Fruit fly (Drosophila melanogaster) whole organism, embryonic: Measurements from ENCODE around the gene CG43208.
A peak's percentile ranks its signal among the peaks of the same experiment; 100 is the strongest.

Source experiments
- Ada2b ChIP-seq: fragments of 200-800 bp; sonication (Bioruptor generic); IDR thresholded peaks from 2 replicates; pipeline ENCODE4 v1.3.6; 2022; ENCODE audit warnings: missing biosample characterization, missing genetic modification characterization
- CG10147 ChIP-seq: fragments of 200-800 bp; sonication (Bioruptor generic); optimal IDR thresholded peaks from 2 replicates; lab custom pipeline; 2019; ENCODE audit warnings: missing biosample characterization, mild to moderate bottlenecking, missing genetic modification characterization, moderate library complexity
- CG10267 ChIP-seq: fragments of 200-800 bp; sonication (Bioruptor generic); optimal IDR thresholded peaks from 2 replicates; lab custom pipeline; 2018; ENCODE audit warnings: missing biosample characterization, mild to moderate bottlenecking, missing genetic modification characterization, moderate library complexity
- CG10979 ChIP-seq: fragments of 200-800 bp; sonication (Bioruptor generic); optimal IDR thresholded peaks from 2 replicates; lab custom pipeline; 2018; ENCODE audit warnings: missing biosample characterization, mild to moderate bottlenecking, missing genetic modification characterization, moderate library complexity
- CG14710 ChIP-seq: fragments of 200-800 bp; sonication (Bioruptor generic); optimal IDR thresholded peaks from 3 replicates; lab custom pipeline; 2019; ENCODE audit warnings: missing biosample characterization, mild to moderate bottlenecking, missing genetic modification characterization, moderate library complexity
- CG1602 ChIP-seq: fragments of 200-800 bp; sonication (Bioruptor generic); optimal IDR thresholded peaks from 3 replicates; lab custom pipeline; 2016; ENCODE audit warnings: missing biosample characterization, missing genetic modification characterization
- CG1792 ChIP-seq: fragments of 200-800 bp; sonication (Bioruptor generic); optimal IDR thresholded peaks from 2 replicates; lab custom pipeline; 2016; ENCODE audit warnings: missing biosample characterization, missing genetic modification characterization
- CG2116 ChIP-seq: fragments of 200-800 bp; sonication (Bioruptor generic); optimal IDR thresholded peaks from 3 replicates; lab custom pipeline; 2018; ENCODE audit warnings: missing biosample characterization, mild to moderate bottlenecking, missing genetic modification characterization
- CG2120 ChIP-seq: fragments of 200-800 bp; sonication (Bioruptor generic); optimal IDR thresholded peaks from 3 replicates; lab custom pipeline; 2016; ENCODE audit warnings: missing biosample characterization, missing genetic modification characterization
- CG33213 ChIP-seq: fragments of 200-800 bp; sonication (Bioruptor generic); optimal IDR thresholded peaks from 3 replicates; lab custom pipeline; 2016; ENCODE audit warnings: missing biosample characterization, missing genetic modification characterization
- CG34422 ChIP-seq: fragments of 200-800 bp; sonication (Bioruptor generic); IDR thresholded peaks from 3 replicates; pipeline ENCODE4 v1.3.6; 2022; ENCODE audit warnings: missing biosample characterization, missing genetic modification characterization
- CG4328 ChIP-seq: fragments of 200-800 bp; sonication (Bioruptor generic); optimal IDR thresholded peaks from 3 replicates; lab custom pipeline; 2017; ENCODE audit warnings: missing biosample characterization, missing genetic modification reagents, missing genetic modification characterization
- CG4617 ChIP-seq: fragments of 200-800 bp; sonication (Bioruptor generic); optimal IDR thresholded peaks from 3 replicates; lab custom pipeline; 2016; ENCODE audit warnings: missing biosample characterization, missing genetic modification characterization, borderline replicate concordance
- CG4854 ChIP-seq: fragments of 200-800 bp; sonication (Bioruptor generic); optimal IDR thresholded peaks from 2 replicates; lab custom pipeline; 2016; ENCODE audit warnings: missing biosample characterization, missing genetic modification characterization, inconsistent platforms
- CG7357 ChIP-seq: fragments of 200-800 bp; sonication (Bioruptor generic); IDR thresholded peaks from 3 replicates; pipeline ENCODE4 v1.3.6; 2022; ENCODE audit warnings: missing biosample characterization, missing genetic modification characterization
- CG7372 ChIP-seq: fragments of 200-800 bp; sonication (Bioruptor generic); IDR thresholded peaks from 2 replicates; pipeline ENCODE4 v1.3.6; 2022; ENCODE audit warnings: missing biosample characterization, missing genetic modification characterization
- CG7786 ChIP-seq: fragments of 200-800 bp; sonication (Bioruptor generic); optimal IDR thresholded peaks from 2 replicates; lab custom pipeline; 2016; ENCODE audit warnings: missing biosample characterization, missing genetic modification characterization
- CG9437 ChIP-seq: fragments of 200-800 bp; sonication (Bioruptor generic); optimal IDR thresholded peaks from 2 replicates; lab custom pipeline; 2018; ENCODE audit warnings: missing biosample characterization, mild to moderate bottlenecking, missing genetic modification characterization
- CG9932 ChIP-seq: fragments of 200-800 bp; sonication (Bioruptor generic); IDR thresholded peaks from 2 replicates; pipeline ENCODE4 v1.3.6; 2022; ENCODE audit warnings: missing biosample characterization, missing genetic modification characterization
- CkIIα-i1 ChIP-seq: fragments of 200-800 bp; sonication (Bioruptor generic); IDR thresholded peaks from 2 replicates; pipeline ENCODE4 v1.3.6; 2022; ENCODE audit warnings: missing biosample characterization, missing genetic modification characterization
- CoRest ChIP-seq: fragments of 200-800 bp; sonication (Bioruptor generic); optimal IDR thresholded peaks from 3 replicates; lab custom pipeline; 2018; ENCODE audit warnings: missing biosample characterization, mild to moderate bottlenecking, missing genetic modification characterization, moderate library complexity
- D19A ChIP-seq: fragments of 200-800 bp; optimal IDR thresholded peaks from 3 replicates; lab custom pipeline; 2019; ENCODE audit warnings: missing biosample characterization, mild to moderate bottlenecking, missing genetic modification characterization, moderate library complexity
- Ets97D ChIP-seq: fragments of 200-800 bp; sonication (Bioruptor generic); optimal IDR thresholded peaks from 3 replicates; lab custom pipeline; 2016; ENCODE audit warnings: missing biosample characterization, missing genetic modification characterization
- Fer3 ChIP-seq: fragments of 200-800 bp; sonication (Bioruptor generic); optimal IDR thresholded peaks from 2 replicates; lab custom pipeline; 2018; ENCODE audit warnings: missing biosample characterization, mild to moderate bottlenecking, missing genetic modification characterization, moderate library complexity
- Gsc ChIP-seq: fragments of 200-800 bp; sonication (Bioruptor generic); IDR thresholded peaks from 2 replicates; pipeline ENCODE4 v1.3.6; 2022; ENCODE audit warnings: missing biosample characterization, missing genetic modification characterization
- Hr51 ChIP-seq, 2 experiments: fragments of 200-800 bp; sonication (Bioruptor generic); optimal IDR thresholded peaks; 2 replicates in 1 of 2; 3 replicates in 1 of 2; lab custom pipeline; 2016 to 2018; ENCODE audit warnings: missing biosample characterization in 2 of 2, missing genetic modification characterization in 2 of 2, mild to moderate bottlenecking in 1 of 2, moderate library complexity in 1 of 2
- Med ChIP-seq: fragments of 200-800 bp; sonication (Bioruptor generic); peaks from one replicate; lab custom pipeline; 2016; ENCODE audit warnings: missing biosample characterization, missing genetic modification characterization, mild to moderate bottlenecking, inconsistent platforms, moderate library complexity
- Oli ChIP-seq: fragments of 200-800 bp; sonication (Bioruptor generic); optimal IDR thresholded peaks from 2 replicates; lab custom pipeline; 2018; ENCODE audit warnings: missing biosample characterization, mild to moderate bottlenecking, missing genetic modification characterization, moderate library complexity
- PHDP ChIP-seq: fragments of 200-800 bp; sonication (Bioruptor generic); optimal IDR thresholded peaks from 3 replicates; lab custom pipeline; 2018; ENCODE audit warnings: missing biosample characterization, mild to moderate bottlenecking, missing genetic modification characterization, moderate library complexity
- Xrp1 ChIP-seq: fragments of 200-800 bp; sonication (Bioruptor generic); IDR thresholded peaks from 2 replicates; pipeline ENCODE4 v1.3.6; 2022; ENCODE audit warnings: missing biosample characterization, missing genetic modification characterization
- chm ChIP-seq: fragments of 200-800 bp; sonication (Bioruptor generic); IDR thresholded peaks from 2 replicates; pipeline ENCODE4 v1.3.6; 2022; ENCODE audit warnings: missing biosample characterization, missing genetic modification characterization
- dan ChIP-seq: fragments of 200-800 bp; sonication (Bioruptor generic); IDR thresholded peaks from 2 replicates; pipeline ENCODE4 v1.3.6; 2022; ENCODE audit warnings: missing biosample characterization, missing genetic modification characterization
- dmrt11E ChIP-seq: fragments of 200-800 bp; sonication (Bioruptor generic); optimal IDR thresholded peaks from 3 replicates; lab custom pipeline; 2018; ENCODE audit warnings: missing biosample characterization, mild to moderate bottlenecking, missing genetic modification characterization, moderate library complexity
- ewg ChIP-seq: fragments of 200-800 bp; sonication (Bioruptor generic); optimal IDR thresholded peaks from 3 replicates; lab custom pipeline; 2017; ENCODE audit warnings: mild to moderate bottlenecking, missing biosample characterization, missing genetic modification reagents, missing genetic modification characterization
- ftz-f1 ChIP-seq: fragments of 200-800 bp; sonication (Bioruptor generic); optimal IDR thresholded peaks from 2 replicates; lab custom pipeline; 2016; ENCODE audit warnings: missing biosample characterization, missing genetic modification characterization
- gfzf ChIP-seq: fragments of 200-800 bp; sonication (Bioruptor generic); optimal IDR thresholded peaks from 2 replicates; lab custom pipeline; 2016; ENCODE audit warnings: missing biosample characterization, mild to moderate bottlenecking, missing genetic modification characterization, moderate library complexity
- gro ChIP-seq: fragments of 200-800 bp; sonication (Bioruptor generic); optimal IDR thresholded peaks from 2 replicates; lab custom pipeline; 2016; ENCODE audit warnings: missing biosample characterization, missing genetic modification characterization
- knrl ChIP-seq: fragments of 200-800 bp; sonication (Bioruptor generic); IDR thresholded peaks from 3 replicates; pipeline ENCODE4 v1.3.6; 2022; ENCODE audit warnings: missing biosample characterization, missing genetic modification characterization; ENCODE audit not compliant: partially characterized antibody
- maf-S ChIP-seq: fragments of 200-800 bp; sonication (Bioruptor generic); optimal IDR thresholded peaks from 2 replicates; lab custom pipeline; 2016; ENCODE audit warnings: missing biosample characterization, missing genetic modification characterization
- pum ChIP-seq: fragments of 200-800 bp; sonication (Bioruptor generic); optimal IDR thresholded peaks from 2 replicates; lab custom pipeline; 2016; ENCODE audit warnings: missing biosample characterization, missing genetic modification characterization
- ranshi ChIP-seq: fragments of 200-800 bp; sonication (Bioruptor generic); IDR thresholded peaks from 2 replicates; pipeline ENCODE4 v1.3.6; 2022; ENCODE audit warnings: missing biosample characterization, missing genetic modification characterization
- row ChIP-seq: fragments of 200-800 bp; sonication (Bioruptor generic); IDR thresholded peaks from 3 replicates; pipeline ENCODE4 v1.3.6; 2022; ENCODE audit warnings: missing biosample characterization, missing genetic modification characterization
- sc ChIP-seq, 3 experiments: fragments of >200 bp in 2 of 3; fragments of 200-800 bp in 1 of 3; sonication (Bioruptor generic) in 1 of 3; optimal IDR thresholded peaks; 2 replicates in 2 of 3; 3 replicates in 1 of 3; lab custom pipeline; 2017; ENCODE audit warnings: mild to moderate bottlenecking in 1 of 3, missing biosample characterization in 1 of 3, missing genetic modification characterization in 1 of 3, missing genetic modification reagents in 1 of 3
- sens ChIP-seq: fragments of 200-800 bp; sonication (Bioruptor generic); peaks from one replicate; lab custom pipeline; 2016; ENCODE audit warnings: missing biosample characterization, missing genetic modification characterization
- shn ChIP-seq: fragments of 200-800 bp; sonication (Bioruptor generic); optimal IDR thresholded peaks from 3 replicates; lab custom pipeline; 2016; ENCODE audit warnings: missing biosample characterization, missing genetic modification characterization
- slp2 ChIP-seq: fragments of 200-800 bp; sonication (Bioruptor generic); optimal IDR thresholded peaks from 2 replicates; lab custom pipeline; 2016; ENCODE audit warnings: missing biosample characterization, missing genetic modification characterization
- ssp ChIP-seq: fragments of 200-800 bp; sonication (Bioruptor generic); IDR thresholded peaks from 2 replicates; pipeline ENCODE4 v1.3.6; 2022; ENCODE audit warnings: missing biosample characterization, missing genetic modification characterization
- stc ChIP-seq: fragments of 200-800 bp; sonication (Bioruptor generic); IDR thresholded peaks from 2 replicates; pipeline ENCODE4 v1.3.6; 2022; ENCODE audit warnings: missing biosample characterization, missing genetic modification characterization
- unpg ChIP-seq: fragments of 200-800 bp; sonication (Bioruptor generic); optimal IDR thresholded peaks from 3 replicates; lab custom pipeline; 2018; ENCODE audit warnings: missing biosample characterization, mild to moderate bottlenecking, missing genetic modification characterization, moderate library complexity

The CG43208 gene

dm6 chr3R:13264061-13264661 is 39.1 kb upstream of the CG43208 start, which contains the start of gene Ravus (continued):
- peak; percentile 61 for TF ChIP-seq CG10267 (tag; lab: Kevin White, UChicago)
- TF ChIP-seq CG10147 (GFP tag; lab: Kevin White, UChicago) = no peak
- peak; percentile 78 for TF ChIP-seq CG14710
- peak; percentile 34 for TF ChIP-seq CG9437
- TF ChIP-seq Fer3 (tag; lab: Kevin White, UChicago) = peak; percentile 60
- TF ChIP-seq dmrt11E (tag; lab: Kevin White, UChicago) = peak; percentile 29
- TF ChIP-seq ewg (GFP tag; lab: Kevin White, UChicago) = peak; percentile 31
- peak; percentile 56; the same call in 2 of the 3 replicates for TF ChIP-seq CG7357 (GFP tag; lab: Robert Waterston, UW)
- TF ChIP-seq CG9932 (GFP tag; lab: Robert Waterston, UW) = peak; percentile 67
- peak; percentile 70 for TF ChIP-seq CG2120
- TF ChIP-seq Oli (tag; lab: Kevin White, UChicago) = peak; percentile 34
- TF ChIP-seq unpg = peak; percentile 52
- TF ChIP-seq CkIIα-i1 (GFP tag; lab: Robert Waterston, UW) = no peak
- peak; percentile 33 for TF ChIP-seq pum
- peak; percentile 28 for TF ChIP-seq CG4854 (GFP tag; lab: Kevin White, UChicago)
- TF ChIP-seq slp2 (GFP tag; lab: Kevin White, UChicago) = peak; percentile 28
- TF ChIP-seq dan (GFP tag; lab: Robert Waterston, UW) = no peak
- TF ChIP-seq CG1602 = peak; percentile 35
- peak; percentile 75 for TF ChIP-seq CG4617 (GFP tag; lab: Kevin White, UChicago)
- TF ChIP-seq shn (GFP tag; lab: Kevin White, UChicago) = peak; percentile 18
- TF ChIP-seq sens (GFP tag; lab: Kevin White, UChicago) = peak; percentile 89
- peak; percentile 19 for TF ChIP-seq CG1792 (GFP tag; lab: Kevin White, UChicago)
- peak; percentile 26 for TF ChIP-seq ftz-f1 (GFP tag; lab: Kevin White, UChicago)
- TF ChIP-seq CG2116 = peak; percentile 83
- TF ChIP-seq chm (GFP tag; lab: Robert Waterston, UW) = no peak
- peak; percentile 14 for TF ChIP-seq CG10979 (tag; lab: Kevin White, UChicago)
- TF ChIP-seq Ada2b (GFP tag; lab: Robert Waterston, UW) = 0 out of 2 replicates have a peak, but pooled peaks have one; percentile 5
- TF ChIP-seq CG7786 (GFP tag; lab: Kevin White, UChicago) = peak; percentile 7
- TF ChIP-seq Ets97D (GFP tag; lab: Kevin White, UChicago) = peak; percentile 62
- peak; percentile 39 for TF ChIP-seq PHDP (tag; lab: Kevin White, UChicago)
- TF ChIP-seq ssp (GFP tag; lab: Robert Waterston, UW) = peak; percentile 18; the same call in 1 of the 2 replicates
- peak; percentile 91 for TF ChIP-seq gfzf (GFP tag; lab: Kevin White, UChicago)
- TF ChIP-seq Hr51 (GFP tag; optimal IDR thresholded peaks at IDR 0.05; lab: Kevin White, UChicago) = peak in 1 of 2 experiments; percentile 19
- TF ChIP-seq Gsc (GFP tag; lab: Robert Waterston, UW) = no peak
- peak; percentile 34 for TF ChIP-seq gro (GFP tag; lab: Kevin White, UChicago)
- TF ChIP-seq CG34422 (GFP tag; lab: Robert Waterston, UW) = 0 out of 3 replicates have a peak, but pooled peaks have one; percentile 40
- peak; percentile 79 for TF ChIP-seq CoRest (tag; lab: Kevin White, UChicago)
- TF ChIP-seq knrl (GFP tag; lab: Robert Waterston, UW) = peak; percentile 45; the same call in 1 of the 3 replicates
- peak; percentile 36; the same call in 1 of the 2 replicates for TF ChIP-seq CG7372 (GFP tag; lab: Robert Waterston, UW)
- TF ChIP-seq row (GFP tag; lab: Robert Waterston, UW) = peak; percentile 89
- no peak for TF ChIP-seq sc (optimal IDR thresholded peaks at IDR 0.05; lab: Kevin White, UChicago)
- TF ChIP-seq sc (GFP tag; optimal IDR thresholded peaks at IDR 0.05; lab: Kevin White, UChicago) = peak; percentile 18
- TF ChIP-seq ranshi (GFP tag; lab: Robert Waterston, UW) = peak; percentile 26; the same call in 1 of the 2 replicates
- peak; percentile 47 for TF ChIP-seq CG33213 (GFP tag; lab: Kevin White, UChicago)
- no peak for TF ChIP-seq CG4328
- TF ChIP-seq maf-S (GFP tag; lab: Kevin White, UChicago) = peak; percentile 0
- 0 out of 2 replicates have a peak, but pooled peaks have one; percentile 21 for TF ChIP-seq Xrp1 (GFP tag; lab: Robert Waterston, UW)
- no peak for TF ChIP-seq D19A
- peak; percentile 87 for TF ChIP-seq Med
- no peak for TF ChIP-seq stc (GFP tag; lab: Robert Waterston, UW)
